Worm (Caenorhabditis elegans): ENCODE results near the gene K04D7.6.

Gene K04D7.6

DNA sequence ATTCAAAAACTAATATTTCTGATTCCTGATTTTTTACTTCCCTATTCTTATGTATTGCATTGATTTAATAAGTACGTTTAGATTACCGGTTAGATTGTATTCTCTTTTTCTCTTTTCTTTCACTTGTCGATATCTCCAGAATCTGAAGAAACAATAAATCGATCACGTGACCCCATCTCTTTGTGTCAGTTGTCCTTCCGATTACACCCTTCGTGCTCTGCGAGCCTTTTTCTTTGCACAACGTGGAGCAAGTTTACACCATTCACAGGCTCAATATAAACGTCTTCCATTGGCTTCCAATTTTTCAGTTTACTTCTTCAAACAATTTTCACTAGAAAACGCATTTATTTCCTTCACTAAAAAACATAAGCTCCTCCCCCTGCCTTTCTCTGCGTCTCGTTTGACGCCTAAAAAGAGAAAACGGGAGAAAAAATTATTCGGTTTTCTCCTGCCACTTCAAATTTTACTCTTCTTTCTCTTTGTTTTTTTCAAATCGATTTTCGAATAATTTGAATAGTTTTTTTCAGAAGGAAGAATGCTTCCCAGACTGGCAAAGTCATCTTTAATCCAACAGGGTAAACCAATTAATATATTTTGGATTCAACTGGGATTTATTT is 25.8 kb downstream of the K04D7.6 start, which contains the start of gene gta-1 (continued):
- no peak for TF ChIP-seq R02D3.7 (tag; optimal IDR thresholded peaks at IDR 0.05)
- TF ChIP-seq lir-3 (tag; optimal IDR thresholded peaks at IDR 0.05) = no peak
- TF ChIP-seq nhr-237 (tag; optimal IDR thresholded peaks at IDR 0.05) = no peak
- TF ChIP-seq F44E2.7 (GFP tag; IDR thresholded peaks at IDR 0.05) = no peak
- TF ChIP-seq hlh-11 (tag; optimal IDR thresholded peaks at IDR 0.05) = peak; percentile 30
- TF ChIP-seq zip-2 (tag; optimal IDR thresholded peaks at IDR 0.05) = peak; percentile 44
- no peak for TF ChIP-seq hif-1 (tag; optimal IDR thresholded peaks at IDR 0.05)
- TF ChIP-seq pqm-1 (tag; optimal IDR thresholded peaks at IDR 0.05) = no peak
- no peak for TF ChIP-seq zfp-3 (GFP tag; conservative IDR thresholded peaks at IDR 0.05)
- TF ChIP-seq dve-1 (tag; optimal IDR thresholded peaks at IDR 0.05; ENCODE audit: insufficient read depth) = peak; percentile 2
- TF ChIP-seq lin-38 (GFP tag; IDR thresholded peaks at IDR 0.05) = no peak
- TF ChIP-seq aha-1 (tag) = peak; percentile 66
- TF ChIP-seq set-16 (GFP tag; IDR thresholded peaks at IDR 0.05) = no peak
- no peak for TF ChIP-seq nhr-25 (tag; optimal IDR thresholded peaks at IDR 0.05; ENCODE audit: borderline replicate concordance, insufficient read depth)
- TF ChIP-seq nhr-11 (tag; optimal IDR thresholded peaks at IDR 0.05) = peak; percentile 18
- TF ChIP-seq F49E8.2 (tag; optimal IDR thresholded peaks at IDR 0.05; ENCODE audit: borderline replicate concordance) = no peak
- TF ChIP-seq dmd-8 (GFP tag; IDR thresholded peaks at IDR 0.05) = no peak
- TF ChIP-seq Y48G9A.11 (GFP tag; IDR thresholded peaks at IDR 0.05) = no peak
- TF ChIP-seq ama-1 (optimal IDR thresholded peaks at IDR 0.05) = peak; percentile 66
- TF ChIP-seq lin-1 (GFP tag; IDR thresholded peaks at IDR 0.05) = no peak
- no peak for TF ChIP-seq ctbp-1 (GFP tag; IDR thresholded peaks at IDR 0.05)
- no peak for TF ChIP-seq mxl-2 (GFP tag; conservative IDR thresholded peaks at IDR 0.05)
- no peak for TF ChIP-seq vab-7 (GFP tag; IDR thresholded peaks at IDR 0.05)

DNA sequence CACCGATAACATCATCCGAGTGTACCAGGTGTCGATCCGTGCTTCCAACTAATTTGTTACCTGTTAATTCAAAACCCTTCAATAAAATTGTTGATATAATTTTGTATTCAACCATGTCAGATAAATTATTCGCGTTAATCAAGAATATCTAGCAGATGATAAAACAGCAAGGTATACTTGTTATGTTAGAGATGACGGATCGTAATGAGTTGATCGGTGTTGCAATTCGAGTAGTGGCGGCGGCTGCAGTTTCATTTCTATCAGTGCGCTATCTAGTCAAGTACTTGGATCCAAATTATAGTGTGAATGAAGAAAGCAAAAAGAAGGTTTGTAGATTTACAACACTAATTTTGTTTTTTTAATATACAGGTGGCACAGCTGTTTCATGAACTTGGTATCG is 28.3 kb downstream of the K04D7.6 start, which contains the start of gene mspn-1:
Gene mspn-1, plus strand, starts transcription at position 190 of the 400 bp plus-strand sequence.
- 0 out of 4 replicates have a peak, but pooled peaks of 1 of the 2 experiments have one; percentile 12 for TF ChIP-seq madf-5 (GFP tag; IDR thresholded peaks at IDR 0.05)
- TF ChIP-seq duxl-1 (tag; optimal IDR thresholded peaks at IDR 0.05; ENCODE audit: poor library complexity) = no peak
- no peak for TF ChIP-seq mdt-29 (GFP tag; IDR thresholded peaks at IDR 0.05)
- no peak for TF ChIP-seq fos-1 (tag; optimal IDR thresholded peaks at IDR 0.05)
- TF ChIP-seq unc-39 (tag; optimal IDR thresholded peaks at IDR 0.05) = no peak
- no peak for TF ChIP-seq nhr-6 (tag; optimal IDR thresholded peaks at IDR 0.05)
- no peak for TF ChIP-seq tra-1 (GFP tag; IDR thresholded peaks at IDR 0.05)
- TF ChIP-seq snpc-1.2 (GFP tag; IDR thresholded peaks at IDR 0.05) = peak; percentile 71
- no peak for TF ChIP-seq zfp-2 (tag; optimal IDR thresholded peaks at IDR 0.05)
- TF ChIP-seq aly-2 (tag; optimal IDR thresholded peaks at IDR 0.05) = no peak
- TF ChIP-seq lin-38 (GFP tag; IDR thresholded peaks at IDR 0.05) = 0 out of 2 replicates have a peak, but pooled peaks have one; percentile 41
- peak; percentile 5 for TF ChIP-seq mes-2 (tag; optimal IDR thresholded peaks at IDR 0.05; ENCODE audit: poor library complexity, severe bottlenecking)
- TF ChIP-seq dve-1 (tag; optimal IDR thresholded peaks at IDR 0.05; ENCODE audit: insufficient read depth) = no peak

DNA sequence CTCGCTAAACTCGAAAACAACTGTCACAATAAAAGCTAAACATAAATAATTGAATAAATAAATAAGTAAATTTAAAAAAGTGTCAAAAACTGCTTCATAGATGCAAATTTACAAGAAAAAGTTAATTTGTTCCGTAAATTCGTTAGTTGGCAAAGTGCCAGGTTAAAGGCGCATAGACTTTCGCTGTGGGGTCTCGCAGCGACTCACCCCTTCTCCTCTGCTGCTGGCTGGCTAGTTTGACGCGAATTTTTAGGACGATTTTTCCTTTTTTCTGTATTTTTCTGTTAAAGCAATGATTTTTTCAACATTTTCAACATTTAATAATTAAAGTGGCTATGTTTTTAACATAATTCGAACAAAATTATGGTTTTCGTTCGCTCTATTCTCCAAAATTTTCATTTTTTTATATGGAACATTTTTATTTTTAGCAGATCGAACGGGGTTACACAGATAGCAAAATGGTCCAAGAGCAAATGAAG is 29.8 kb downstream of the K04D7.6 start, which contains the start of gene rack-1:
Gene rack-1, plus strand, starts transcription at position 429 of the 479 bp plus-strand sequence.
- TF ChIP-seq dve-1 (tag; optimal IDR thresholded peaks at IDR 0.05; ENCODE audit: insufficient read depth) = peak; percentile 45
- TF ChIP-seq hmg-1.1 (GFP tag; IDR thresholded peaks at IDR 0.05) = peak; percentile 49
- TF ChIP-seq mdl-1 (tag; optimal IDR thresholded peaks at IDR 0.05) = peak in 1 of 2 experiments; percentile 7
- TF ChIP-seq rbr-2 (tag; optimal IDR thresholded peaks at IDR 0.05) = peak; percentile 39
- no peak for TF ChIP-seq Y75B8A.6 (GFP tag; IDR thresholded peaks at IDR 0.05)
- no peak for TF ChIP-seq daf-8 (GFP tag; IDR thresholded peaks at IDR 0.05)
- peak; percentile 48 for TF ChIP-seq hlh-11 (tag; optimal IDR thresholded peaks at IDR 0.05)
- peak; percentile 51 for TF ChIP-seq lin-38 (GFP tag; IDR thresholded peaks at IDR 0.05)
- peak; percentile 16 for TF ChIP-seq mxl-3 (GFP tag; optimal IDR thresholded peaks at IDR 0.05)
- TF ChIP-seq hlh-30 (tag; optimal IDR thresholded peaks at IDR 0.05; ENCODE audit: insufficient read depth) = peak; percentile 12
- no peak for TF ChIP-seq ceh-82 (tag; optimal IDR thresholded peaks at IDR 0.05)
- peak; percentile 54 for TF ChIP-seq aha-1 (tag)
- peak; percentile 17 for TF ChIP-seq unc-130 (GFP tag; optimal IDR thresholded peaks at IDR 0.05)
- TF ChIP-seq mdt-29 (GFP tag; IDR thresholded peaks at IDR 0.05) = no peak
- peak; percentile 65 for TF ChIP-seq mep-1 (tag; optimal IDR thresholded peaks at IDR 0.05)
- no peak for TF ChIP-seq nhr-41 (GFP tag; IDR thresholded peaks at IDR 0.05)
- TF ChIP-seq mes-2 (tag; optimal IDR thresholded peaks at IDR 0.05; ENCODE audit: poor library complexity, severe bottlenecking) = peak; percentile 78
- TF ChIP-seq dpl-1 (GFP tag; optimal IDR thresholded peaks at IDR 0.05) = peak; percentile 38
- TF ChIP-seq Y105C5A.15 (GFP tag; IDR thresholded peaks at IDR 0.05) = no peak

All from whole organism, L4 larva.